Fruit fly (Drosophila melanogaster) whole organism, pupa: ENCODE measurements around the gene Sfp65A.

Experiments
- CG15710 ChIP-seq: fragments of 200-800 bp; sonication (Bioruptor generic); optimal IDR thresholded peaks from 2 replicates; lab custom pipeline; 2018; ENCODE audit warnings: missing biosample characterization, mild to moderate bottlenecking, missing genetic modification characterization, moderate library complexity
- CG34367 ChIP-seq: fragments of 200-800 bp; sonication (Bioruptor generic); optimal IDR thresholded peaks from 2 replicates; lab custom pipeline; 2018; ENCODE audit warnings: missing biosample characterization, mild to moderate bottlenecking, missing genetic modification characterization
- CG8301 ChIP-seq: fragments of 200-800 bp; sonication (Bioruptor generic); optimal IDR thresholded peaks from 2 replicates; lab custom pipeline; 2018; ENCODE audit warnings: missing biosample characterization, mild to moderate bottlenecking, missing genetic modification characterization
- Ets98B ChIP-seq: fragments of 200-800 bp; sonication (Bioruptor generic); IDR thresholded peaks from 2 replicates; pipeline ENCODE4 v1.3.6; 2022; ENCODE audit warnings: missing biosample characterization, missing genetic modification characterization
- Pif1A ChIP-seq: fragments of 200-800 bp; sonication (Bioruptor generic); optimal IDR thresholded peaks from 3 replicates; lab custom pipeline; 2016; ENCODE audit warnings: missing biosample characterization, missing genetic modification characterization

dm6 chr3L:6312029-6312623 is 38.0 kb upstream of the Sfp65A start:
- no peak for TF ChIP-seq CG34367 (tag; lab: Kevin White, UChicago)
- no peak for TF ChIP-seq Ets98B (GFP tag; lab: Robert Waterston, UW)
- TF ChIP-seq CG8301 (tag; lab: Kevin White, UChicago): peak; percentile 28
- TF ChIP-seq Pif1A (GFP tag; lab: Kevin White, UChicago): no peak
- peak; percentile 35 for TF ChIP-seq CG15710 (tag; lab: Kevin White, UChicago)
